Worm (Caenorhabditis elegans) whole organism, young adult: Measurements from ENCODE around the gene gcsh-1.

Experiments used
- B0261.1 ChIP-seq: sonication (generic microtip); optimal IDR thresholded peaks from 2 replicates; lab custom pipeline; 2016; ENCODE audit warnings: mild to moderate bottlenecking, missing genetic modification characterization, moderate library complexity, missing compliant biosample characterization
- B0336.3 ChIP-seq: fragments of 200-800 bp; sonication (Bioruptor generic); IDR thresholded peaks from 2 replicates; pipeline ENCODE4 v1.3.6; 2022; ENCODE audit warnings: missing genetic modification characterization, missing compliant biosample characterization
- D2030.7 ChIP-seq: fragments of 200-800 bp; sonication (Bioruptor generic); IDR thresholded peaks from 2 replicates; pipeline ENCODE4 v1.3.6; 2022; ENCODE audit warnings: missing genetic modification reagents, missing genetic modification characterization, missing compliant biosample characterization
- F49E8.2 ChIP-seq: sonication (generic microtip); optimal IDR thresholded peaks from 3 replicates; lab custom pipeline; 2017; ENCODE audit warnings: missing genetic modification characterization, mild to moderate bottlenecking, missing compliant biosample characterization, antibody characterized with exemption, moderate library complexity; ENCODE audit not compliant: insufficient read depth
- F52B5.7 ChIP-seq: sonication (generic microtip); optimal IDR thresholded peaks from 2 replicates; lab custom pipeline; 2016; ENCODE audit warnings: mild to moderate bottlenecking, missing genetic modification characterization, missing compliant biosample characterization
- T26A5.8 ChIP-seq: sonication (generic microtip); optimal IDR thresholded peaks from 2 replicates; lab custom pipeline; 2016; ENCODE audit warnings: missing genetic modification characterization, missing compliant biosample characterization
- Y56A3A.18 ChIP-seq: fragments of 200-800 bp; sonication (Bioruptor generic); IDR thresholded peaks from 2 replicates; pipeline ENCODE4 v1.3.6; 2022; ENCODE audit warnings: missing genetic modification reagents, missing genetic modification characterization, missing compliant biosample characterization
- Y79H2A.3 ChIP-seq: fragments of 200-800 bp; sonication (Bioruptor generic); conservative IDR thresholded peaks from 2 replicates; pipeline ENCODE4 v1.3.6; 2022; ENCODE audit warnings: missing genetic modification reagents, missing genetic modification characterization, missing compliant biosample characterization
- ZK185.1 ChIP-seq: sonication (generic microtip); optimal IDR thresholded peaks from 2 replicates; lab custom pipeline; 2016; ENCODE audit warnings: mild to moderate bottlenecking, missing genetic modification characterization, missing compliant biosample characterization; ENCODE audit not compliant: poor library complexity, severe bottlenecking
- aptf-2 ChIP-seq: fragments of 200-800 bp; sonication (Bioruptor generic); conservative IDR thresholded peaks from 2 replicates; pipeline ENCODE4 v1.3.6; 2022; ENCODE audit warnings: missing genetic modification reagents, missing genetic modification characterization, missing compliant biosample characterization
- atf-7 ChIP-seq: sonication (generic microtip); optimal IDR thresholded peaks from 2 replicates; lab custom pipeline; 2017; ENCODE audit warnings: mild to moderate bottlenecking, missing genetic modification characterization, missing compliant biosample characterization
- attf-3 ChIP-seq: fragments of 200-800 bp; sonication (Bioruptor generic); conservative IDR thresholded peaks from 2 replicates; pipeline ENCODE4 v1.3.6; 2022; ENCODE audit warnings: missing genetic modification reagents, missing genetic modification characterization, missing compliant biosample characterization
- attf-6 ChIP-seq: fragments of 200-800 bp; sonication (Bioruptor generic); IDR thresholded peaks from 2 replicates; pipeline ENCODE4 v1.3.6; 2022; ENCODE audit warnings: missing genetic modification reagents, missing genetic modification characterization, missing compliant biosample characterization
- bed-2 ChIP-seq: fragments of 200-800 bp; sonication (Bioruptor generic); IDR thresholded peaks from 2 replicates; pipeline ENCODE4 v1.3.6; 2022; ENCODE audit warnings: missing genetic modification reagents, missing genetic modification characterization, missing compliant biosample characterization
- ccch-3 ChIP-seq: fragments of 200-800 bp; sonication (Bioruptor generic); optimal IDR thresholded peaks from 2 replicates; lab custom pipeline; 2018; ENCODE audit warnings: mild to moderate bottlenecking, missing genetic modification characterization, missing compliant biosample characterization
- cebp-2 ChIP-seq: fragments of 200-800 bp; sonication (Bioruptor generic); IDR thresholded peaks from 2 replicates; pipeline ENCODE4 v1.3.6; 2022; ENCODE audit warnings: missing genetic modification characterization, missing compliant biosample characterization
- ceh-100 ChIP-seq: fragments of 200-800 bp; sonication (Bioruptor generic); IDR thresholded peaks from 2 replicates; pipeline ENCODE4 v1.3.6; 2022; ENCODE audit warnings: missing genetic modification reagents, missing genetic modification characterization, missing compliant biosample characterization
- ceh-27 ChIP-seq: fragments of 200-800 bp; sonication (Bioruptor generic); optimal IDR thresholded peaks from 2 replicates; lab custom pipeline; 2018; ENCODE audit warnings: mild to moderate bottlenecking, missing genetic modification characterization, moderate library complexity, missing compliant biosample characterization
- ceh-58 ChIP-seq: fragments of 200-800 bp; sonication (Bioruptor generic); IDR thresholded peaks from 2 replicates; pipeline ENCODE4 v1.3.6; 2022; ENCODE audit warnings: missing genetic modification characterization, missing compliant biosample characterization
- chd-7 ChIP-seq: sonication (generic microtip); optimal IDR thresholded peaks from 2 replicates; lab custom pipeline; 2016; ENCODE audit warnings: mild to moderate bottlenecking, missing genetic modification characterization, moderate library complexity, missing compliant biosample characterization
- die-1 ChIP-seq: sonication (generic microtip); optimal IDR thresholded peaks from 2 replicates; lab custom pipeline; 2016; ENCODE audit warnings: missing genotype, mild to moderate bottlenecking, missing genetic modification characterization, missing compliant biosample characterization
- dox-1 ChIP-seq: fragments of 200-800 bp; sonication (Bioruptor generic); IDR thresholded peaks from 2 replicates; pipeline ENCODE4 v1.3.6; 2022; ENCODE audit warnings: missing genetic modification reagents, missing genetic modification characterization, missing compliant biosample characterization
- efl-1 ChIP-seq: fragments of 150-350 bp; optimal IDR thresholded peaks from 2 replicates; lab custom pipeline; 2014; ENCODE audit warnings: missing biosample characterization, missing genetic modification reagents, missing genetic modification characterization
- egl-18 ChIP-seq: fragments of 200-800 bp; sonication (Bioruptor generic); IDR thresholded peaks from 2 replicates; pipeline ENCODE4 v1.3.6; 2022; ENCODE audit warnings: missing genetic modification reagents, missing genetic modification characterization, missing compliant biosample characterization
- ekl-4 ChIP-seq: fragments of 200-800 bp; sonication (Bioruptor generic); IDR thresholded peaks from 2 replicates; pipeline ENCODE4 v1.3.6; 2022; ENCODE audit warnings: missing genetic modification reagents, missing genetic modification characterization, missing compliant biosample characterization
- gei-17 ChIP-seq: fragments of 200-800 bp; sonication (Bioruptor generic); optimal IDR thresholded peaks from 2 replicates; lab custom pipeline; 2018; ENCODE audit warnings: mild to moderate bottlenecking, missing genetic modification characterization, missing compliant biosample characterization
- hlh-12 ChIP-seq: sonication (generic microtip); optimal IDR thresholded peaks from 2 replicates; lab custom pipeline; 2016; ENCODE audit warnings: missing genetic modification characterization, missing compliant biosample characterization
- hmg-1.2 ChIP-seq: fragments of 200-800 bp; sonication (Bioruptor generic); IDR thresholded peaks from 2 replicates; pipeline ENCODE4 v1.3.6; 2022; ENCODE audit warnings: missing genetic modification reagents, missing genetic modification characterization, missing compliant biosample characterization
- hrde-1 ChIP-seq: sonication (generic microtip); optimal IDR thresholded peaks from 2 replicates; lab custom pipeline; 2016; ENCODE audit warnings: missing genetic modification characterization, mild to moderate bottlenecking, missing compliant biosample characterization, moderate library complexity, missing genotype, missing genetic modification reagents, borderline replicate concordance
- lin-35 ChIP-seq, 3 experiments: fragments of 150-350 bp in 2 of 3; sonication (generic microtip) in 1 of 3; optimal IDR thresholded peaks; 2 replicates each; lab custom pipeline; 2014 to 2018; ENCODE audit warnings: missing biosample characterization in 3 of 3, missing genetic modification characterization in 3 of 3, missing genetic modification reagents in 3 of 3
- lir-1 ChIP-seq: fragments of 200-800 bp; sonication (Bioruptor generic); conservative IDR thresholded peaks from 2 replicates; pipeline ENCODE4 v1.3.6; 2022; ENCODE audit warnings: missing genetic modification reagents, missing genetic modification characterization, missing compliant biosample characterization
- lsy-27 ChIP-seq: sonication (generic microtip); optimal IDR thresholded peaks from 2 replicates; lab custom pipeline; 2017; ENCODE audit warnings: missing genetic modification characterization, mild to moderate bottlenecking, missing compliant biosample characterization, antibody characterized with exemption, missing genotype, borderline replicate concordance; ENCODE audit not compliant: insufficient read depth
- madf-3 ChIP-seq: fragments of 200-800 bp; sonication (Bioruptor generic); IDR thresholded peaks from 2 replicates; pipeline ENCODE4 v1.3.6; 2022; ENCODE audit warnings: missing genetic modification reagents, missing genetic modification characterization, missing compliant biosample characterization
- madf-6 ChIP-seq: fragments of 200-800 bp; sonication (Bioruptor generic); IDR thresholded peaks from 2 replicates; pipeline ENCODE4 v1.3.6; 2022; ENCODE audit warnings: missing genetic modification reagents, missing genetic modification characterization, missing compliant biosample characterization
- madf-8 ChIP-seq: fragments of 200-800 bp; sonication (Bioruptor generic); conservative IDR thresholded peaks from 2 replicates; pipeline ENCODE4 v1.3.6; 2022; ENCODE audit warnings: missing genetic modification reagents, missing genetic modification characterization, missing compliant biosample characterization
- mcd-1 ChIP-seq: fragments of 200-800 bp; sonication (Bioruptor generic); IDR thresholded peaks from 2 replicates; pipeline ENCODE4 v1.3.6; 2022; ENCODE audit warnings: missing genetic modification reagents, missing genetic modification characterization, missing compliant biosample characterization
- mxl-1 ChIP-seq: sonication (generic microtip); optimal IDR thresholded peaks from 2 replicates; lab custom pipeline; 2016; ENCODE audit warnings: missing genetic modification characterization, missing compliant biosample characterization
- nfya-1 ChIP-seq: sonication (generic microtip); optimal IDR thresholded peaks from 2 replicates; lab custom pipeline; 2017; ENCODE audit warnings: antibody characterized with exemption, missing compliant biosample characterization, missing genetic modification characterization, borderline replicate concordance; ENCODE audit not compliant: insufficient read depth
- nhr-27 ChIP-seq: fragments of 200-800 bp; sonication (Bioruptor generic); optimal IDR thresholded peaks from 2 replicates; lab custom pipeline; 2018; ENCODE audit warnings: mild to moderate bottlenecking, missing genetic modification characterization, moderate library complexity, missing compliant biosample characterization
- rcor-1 ChIP-seq: fragments of 200-800 bp; sonication (Bioruptor generic); IDR thresholded peaks from 2 replicates; pipeline ENCODE4 v1.3.6; 2022; ENCODE audit warnings: missing genetic modification reagents, missing genetic modification characterization, missing compliant biosample characterization
- repo-1 ChIP-seq: sonication (generic microtip); optimal IDR thresholded peaks from 2 replicates; lab custom pipeline; 2017; ENCODE audit warnings: mild to moderate bottlenecking, missing genetic modification characterization, missing compliant biosample characterization
- sea-2 ChIP-seq: fragments of 200-800 bp; sonication (Bioruptor generic); IDR thresholded peaks from 2 replicates; pipeline ENCODE4 v1.3.6; 2022; ENCODE audit warnings: missing genetic modification characterization, missing compliant biosample characterization
- sptf-2 ChIP-seq: fragments of 200-800 bp; sonication (Bioruptor generic); optimal IDR thresholded peaks from 2 replicates; lab custom pipeline; 2018; ENCODE audit warnings: mild to moderate bottlenecking, missing genetic modification characterization, missing compliant biosample characterization
- zfh-2 ChIP-seq: fragments of 200-800 bp; sonication (Bioruptor generic); conservative IDR thresholded peaks from 2 replicates; pipeline ENCODE4 v1.3.6; 2022; ENCODE audit warnings: missing genetic modification reagents, missing genetic modification characterization, missing compliant biosample characterization
- ztf-18 ChIP-seq: sonication (generic microtip); optimal IDR thresholded peaks from 2 replicates; lab custom pipeline; 2016; ENCODE audit warnings: missing genotype, mild to moderate bottlenecking, missing genetic modification characterization, missing compliant biosample characterization
- ztf-25 ChIP-seq: fragments of 200-800 bp; sonication (Bioruptor generic); IDR thresholded peaks from 2 replicates; pipeline ENCODE4 v1.3.6; 2022; ENCODE audit warnings: missing genetic modification reagents, missing genetic modification characterization, missing compliant biosample characterization
- ztf-3 ChIP-seq: fragments of 200-800 bp; sonication (Bioruptor generic); optimal IDR thresholded peaks from 2 replicates; lab custom pipeline; 2018; ENCODE audit warnings: mild to moderate bottlenecking, missing genetic modification characterization, missing compliant biosample characterization

The gcsh-1 gene

ce11 chrX:14562286-14563086, 47.6 kb upstream of the gcsh-1 start (continued):
- TF ChIP-seq sptf-2 (GFP tag; lab: Kevin White, UChicago) (no peak), ztf-18 (no peak), egl-18 (GFP tag; lab: Robert Waterston, UW) (0 out of 2 replicates have a peak, but pooled peaks have one; percentile 10), ceh-27 (GFP tag; lab: Kevin White, UChicago) (peak; percentile 10), attf-3 (GFP tag; lab: Robert Waterston, UW) (no peak), B0261.1 (tag; lab: Kevin White, UChicago) (no peak), bed-2 (GFP tag; lab: Robert Waterston, UW) (no peak), B0336.3 (GFP tag; lab: Robert Waterston, UW) (no peak), ceh-58 (GFP tag; lab: Robert Waterston, UW) (no peak), aptf-2 (GFP tag; lab: Robert Waterston, UW) (no peak), ztf-3 (no peak), chd-7 (tag; lab: Kevin White, UChicago) (peak; percentile 58), zfh-2 (no peak), repo-1 (no peak), madf-3 (GFP tag; lab: Robert Waterston, UW) (no peak), cebp-2 (no peak), rcor-1 (no peak), madf-8 (GFP tag; lab: Robert Waterston, UW) (no peak), lin-35 (GFP tag; optimal IDR thresholded peaks at IDR 0.05; lab: Kevin White, UChicago) (peak in 1 of 3 experiments; percentile 63), gei-17 (GFP tag; lab: Kevin White, UChicago) (no peak), ccch-3 (GFP tag; lab: Kevin White, UChicago) (no peak), die-1 (tag; lab: Kevin White, UChicago) (no peak), D2030.7 (no peak), atf-7 (tag; lab: Kevin White, UChicago) (peak; percentile 90), mcd-1 (peak; percentile 8; the same call in 1 of the 2 replicates), dox-1 (GFP tag; lab: Robert Waterston, UW) (no peak), F52B5.7 (tag; lab: Kevin White, UChicago) (no peak), ekl-4 (GFP tag; lab: Robert Waterston, UW) (peak; percentile 48; the same call in 1 of the 2 replicates), F49E8.2 (tag; lab: Kevin White, UChicago) (no peak), Y56A3A.18 (GFP tag; lab: Robert Waterston, UW) (no peak), mxl-1 (tag; lab: Kevin White, UChicago) (no peak), madf-6 (GFP tag; lab: Robert Waterston, UW) (no peak)

ce11 chrX:14561416-14561973, 46.6 kb upstream of the gcsh-1 start:
- no peak for TF ChIP-seq nhr-27
- no peak for TF ChIP-seq sea-2 (GFP tag; lab: Robert Waterston, UW)
- TF ChIP-seq ceh-100 (GFP tag; lab: Robert Waterston, UW): no peak
- no peak for TF ChIP-seq ztf-3
- TF ChIP-seq attf-6 (GFP tag; lab: Robert Waterston, UW): no peak
- TF ChIP-seq hrde-1 (tag; lab: Kevin White, UChicago): no peak
- no peak for TF ChIP-seq Y79H2A.3 (GFP tag; lab: Robert Waterston, UW)
- TF ChIP-seq hmg-1.2 (GFP tag; lab: Robert Waterston, UW): no peak; the same call in 1 of the 2 replicates
- no peak for TF ChIP-seq efl-1 (GFP tag; lab: Kevin White, UChicago)
- no peak for TF ChIP-seq B0261.1 (tag; lab: Kevin White, UChicago)
- no peak for TF ChIP-seq lir-1 (GFP tag; lab: Robert Waterston, UW)
- TF ChIP-seq ztf-25 (GFP tag; lab: Robert Waterston, UW): no peak
- no peak for TF ChIP-seq ZK185.1
- TF ChIP-seq madf-6 (GFP tag; lab: Robert Waterston, UW): no peak
- no peak for TF ChIP-seq hlh-12 (tag; lab: Kevin White, UChicago)
- TF ChIP-seq lsy-27 (tag; lab: Kevin White, UChicago): no peak
- TF ChIP-seq T26A5.8 (tag; lab: Kevin White, UChicago): no peak
- TF ChIP-seq nfya-1 (tag; lab: Kevin White, UChicago): no peak
